Worm (Caenorhabditis elegans): ENCODE results near the gene C25E10.5.

The C25E10.5 gene

ce11 chrV:9074360-9074834, 44.0 kb downstream of the C25E10.5 start:
- TF ChIP-seq unc-42 (tag; optimal IDR thresholded peaks at IDR 0.05) (no peak), hlh-15 (tag; optimal IDR thresholded peaks at IDR 0.05) (no peak), mec-3 (tag; optimal IDR thresholded peaks at IDR 0.05; ENCODE audit: borderline replicate concordance) (no peak), elt-4 (tag; optimal IDR thresholded peaks at IDR 0.05) (no peak), ceh-9 (tag; optimal IDR thresholded peaks at IDR 0.05) (no peak)

- TF ChIP-seq Y22D7AL.16 (tag; optimal IDR thresholded peaks at IDR 0.05): no peak
- TF ChIP-seq C08G9.2 (tag; optimal IDR thresholded peaks at IDR 0.05): no peak
- no peak for TF ChIP-seq sox-4 (tag; optimal IDR thresholded peaks at IDR 0.05)
These were observed 45.5 kb downstream of the C25E10.5 start for ce11 chrV:9075827-9076226.

- TF ChIP-seq C38D4.7 (GFP tag; optimal IDR thresholded peaks at IDR 0.05) (no peak), ceh-24 (tag; optimal IDR thresholded peaks at IDR 0.05) (no peak), ref-2 (tag; optimal IDR thresholded peaks at IDR 0.05) (no peak), che-1 (tag; optimal IDR thresholded peaks at IDR 0.05) (no peak), pha-2 (tag; optimal IDR thresholded peaks at IDR 0.05) (no peak), lin-11 (tag; optimal IDR thresholded peaks at IDR 0.05) (no peak)
These were observed 45.9 kb downstream of the C25E10.5 start, which contains the start of gene T27E4.7 for ce11 chrV:9076273-9076672. TSS of gene T27E4.7 (minus strand) at chrV:9076322.

ce11 chrV:9078067-9078581, 47.8 kb downstream of the C25E10.5 start:
- no peak for TF ChIP-seq pat-9 (tag; optimal IDR thresholded peaks at IDR 0.05)
- no peak for TF ChIP-seq npax-4 (tag; optimal IDR thresholded peaks at IDR 0.05)
- TF ChIP-seq T23F11.4 (GFP tag; optimal IDR thresholded peaks at IDR 0.05): no peak
- TF ChIP-seq hlh-6 (tag; optimal IDR thresholded peaks at IDR 0.05): no peak
- TF ChIP-seq gmeb-2 (tag; optimal IDR thresholded peaks at IDR 0.05): no peak
- no peak for TF ChIP-seq ttx-3 (tag; optimal IDR thresholded peaks at IDR 0.05)
- TF ChIP-seq zip-5 (tag; optimal IDR thresholded peaks at IDR 0.05): no peak
- TF ChIP-seq pros-1 (tag; optimal IDR thresholded peaks at IDR 0.05): no peak
- no peak for TF ChIP-seq lin-11 (tag; optimal IDR thresholded peaks at IDR 0.05)
- TF ChIP-seq syd-9 (tag; optimal IDR thresholded peaks at IDR 0.05): no peak
- no peak for TF ChIP-seq ceh-6 (GFP tag; optimal IDR thresholded peaks at IDR 0.05)
- no peak for TF ChIP-seq ceh-48 (tag; optimal IDR thresholded peaks at IDR 0.05)
- no peak for TF ChIP-seq madf-2 (tag; optimal IDR thresholded peaks at IDR 0.05)
- no peak for TF ChIP-seq elt-4 (tag; optimal IDR thresholded peaks at IDR 0.05)

DNA sequence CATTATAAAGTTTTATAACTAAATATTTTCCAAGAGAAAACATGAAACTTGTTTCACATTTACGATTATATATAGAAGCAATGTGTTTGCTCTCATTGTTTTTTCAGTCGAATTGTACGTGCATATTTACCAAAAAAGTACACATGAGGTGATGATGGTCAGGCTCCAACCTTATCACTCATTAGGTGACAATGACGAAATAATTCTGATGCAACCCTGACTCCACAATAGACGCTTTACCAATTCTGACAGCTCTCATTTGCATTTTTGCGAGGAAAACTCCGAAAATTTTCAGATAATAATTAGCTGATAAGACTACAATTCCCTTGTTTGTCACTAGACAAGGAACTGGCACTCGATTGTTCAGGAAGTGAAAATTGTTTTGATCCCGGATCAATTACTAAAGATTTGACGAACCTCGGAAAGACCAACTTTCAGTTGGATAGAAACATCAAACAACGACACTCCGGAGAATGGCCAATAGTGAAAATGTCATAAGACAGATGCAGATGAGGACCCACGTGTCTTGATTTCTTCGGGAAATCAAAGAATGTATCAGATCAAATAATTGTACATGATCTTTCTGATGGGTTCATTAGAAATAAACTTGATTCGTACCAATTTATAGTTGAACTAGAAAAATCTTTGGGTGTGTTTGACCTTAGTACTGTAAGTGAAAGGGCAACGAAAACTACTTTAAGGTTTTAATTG, 48.6 kb downstream of the C25E10.5 start:
- TF ChIP-seq che-1 (tag; optimal IDR thresholded peaks at IDR 0.05): no peak
- no peak for TF ChIP-seq unc-86 (tag; optimal IDR thresholded peaks at IDR 0.05)
- TF ChIP-seq elt-2 (tag; optimal IDR thresholded peaks at IDR 0.05): peak; percentile 73

DNA sequence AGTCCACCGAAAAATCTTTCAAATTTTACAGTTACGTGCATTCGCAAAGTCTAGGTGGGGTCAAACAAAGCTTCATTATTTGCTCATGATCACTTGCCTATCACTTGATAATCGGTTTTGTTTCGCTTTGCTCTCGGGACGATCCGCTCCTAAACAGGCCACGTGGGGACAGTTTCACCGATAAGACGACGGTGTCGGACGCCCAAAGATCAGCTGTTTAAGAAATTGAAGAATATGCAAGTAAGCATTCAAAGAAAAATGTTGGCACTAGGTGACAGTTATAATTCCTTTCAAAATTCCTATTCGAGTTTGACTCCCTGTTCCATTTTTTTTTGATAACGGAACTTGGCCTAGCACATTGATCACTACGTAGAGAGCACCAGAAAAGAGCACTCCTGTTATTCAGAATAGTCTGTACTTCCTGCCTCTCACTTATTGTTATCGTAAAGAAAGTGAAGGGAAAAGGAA, 49.7 kb downstream of the C25E10.5 start:
- TF ChIP-seq sdc-2 (tag; optimal IDR thresholded peaks at IDR 0.05) (no peak), elt-2 (tag; optimal IDR thresholded peaks at IDR 0.05) (peak; percentile 44)

- TF ChIP-seq pqm-1 (tag; optimal IDR thresholded peaks at IDR 0.05) (no peak), sox-2 (GFP tag; IDR thresholded peaks at IDR 0.05) (no peak), gmeb-2 (tag; optimal IDR thresholded peaks at IDR 0.05) (no peak), pha-2 (tag; optimal IDR thresholded peaks at IDR 0.05) (no peak), pat-9 (tag; optimal IDR thresholded peaks at IDR 0.05) (no peak), ceh-18 (tag; optimal IDR thresholded peaks at IDR 0.05) (no peak), K09A11.1 (tag; optimal IDR thresholded peaks at IDR 0.05; ENCODE audit: insufficient read depth) (no peak), ztf-16 (tag; optimal IDR thresholded peaks at IDR 0.05) (no peak), unc-55 (GFP tag; optimal IDR thresholded peaks at IDR 0.05) (no peak), tbx-7 (tag; optimal IDR thresholded peaks at IDR 0.05) (no peak), pha-4 (tag; optimal IDR thresholded peaks at IDR 0.05) (no peak), ceh-6 (GFP tag; optimal IDR thresholded peaks at IDR 0.05) (no peak), ceh-14 (tag; optimal IDR thresholded peaks at IDR 0.05) (no peak), C08G9.2 (tag; optimal IDR thresholded peaks at IDR 0.05) (no peak), lim-6 (tag; optimal IDR thresholded peaks at IDR 0.05) (no peak), ref-2 (tag; optimal IDR thresholded peaks at IDR 0.05) (no peak), pag-3 (tag; optimal IDR thresholded peaks at IDR 0.05; ENCODE audit: borderline replicate concordance) (no peak)
These were observed 51.1 kb downstream of the C25E10.5 start for ce11 chrV:9081410-9081809.
